Worm (Caenorhabditis elegans) whole organism, L3 larva: ENCODE data around the gene elo-8.
A peak's percentile ranks its signal among the peaks of the same experiment; 100 is the strongest.

ENCODE experiments used
- R02D3.7 ChIP-seq: fragments of 150-350 bp; optimal IDR thresholded peaks from 2 replicates; lab custom pipeline; 2014; ENCODE audit warnings: missing biosample characterization, missing genetic modification characterization
- ZK546.5 ChIP-seq: sonication (generic microtip); optimal IDR thresholded peaks from 2 replicates; lab custom pipeline; 2017; ENCODE audit warnings: missing biosample characterization, missing genetic modification characterization
- aly-2 ChIP-seq: fragments of 150-350 bp; optimal IDR thresholded peaks from 2 replicates; lab custom pipeline; 2014; ENCODE audit warnings: missing biosample characterization, missing genetic modification characterization
- ama-1 ChIP-seq: fragments of 150-350 bp; optimal IDR thresholded peaks from 2 replicates; lab custom pipeline; 2018
- ceh-16 ChIP-seq: sonication (generic microtip); optimal IDR thresholded peaks from 2 replicates; lab custom pipeline; 2017; ENCODE audit warnings: missing biosample characterization, missing genetic modification characterization
- ceh-28 ChIP-seq: fragments of 150-350 bp; optimal IDR thresholded peaks from 2 replicates; lab custom pipeline; 2014; ENCODE audit warnings: missing biosample characterization, missing genetic modification reagents, missing genetic modification characterization
- egl-5 ChIP-seq: fragments of 150-350 bp; optimal IDR thresholded peaks from 2 replicates; lab custom pipeline; 2017; ENCODE audit warnings: missing biosample characterization, missing genetic modification reagents, missing genetic modification characterization, inconsistent platforms
- elt-2 ChIP-seq: sonication (generic microtip); optimal IDR thresholded peaks from 2 replicates; lab custom pipeline; 2016; ENCODE audit warnings: missing genetic modification reagents, mild to moderate bottlenecking, missing genetic modification characterization, missing compliant biosample characterization
- elt-3 ChIP-seq, 3 experiments: fragments of 150-350 bp in 1 of 3; sonication (generic microtip) in 2 of 3; optimal IDR thresholded peaks; 2 replicates in 2 of 3; 4 replicates in 1 of 3; lab custom pipeline; 2014 to 2017; ENCODE audit warnings: missing biosample characterization in 3 of 3, missing genetic modification characterization in 3 of 3
- eor-1 ChIP-seq, 2 experiments: fragments of 150-350 bp; optimal IDR thresholded peaks; 2 replicates each; lab custom pipeline; 2014 to 2018; ENCODE audit warnings: missing biosample characterization in 2 of 2, missing genetic modification characterization in 2 of 2
- fos-1 ChIP-seq: fragments of 150-350 bp; optimal IDR thresholded peaks from 2 replicates; lab custom pipeline; 2014; ENCODE audit warnings: missing biosample characterization, missing genetic modification characterization
- hmg-11 ChIP-seq: sonication (generic microtip); optimal IDR thresholded peaks from 2 replicates; lab custom pipeline; 2016; ENCODE audit warnings: missing genetic modification characterization, missing compliant biosample characterization
- jun-1 ChIP-seq: fragments of 150-350 bp; optimal IDR thresholded peaks from 2 replicates; lab custom pipeline; 2014; ENCODE audit warnings: missing biosample characterization, missing genetic modification reagents, missing genetic modification characterization
- lin-15B ChIP-seq: fragments of 150-350 bp; optimal IDR thresholded peaks from 2 replicates; lab custom pipeline; 2014; ENCODE audit warnings: missing biosample characterization, missing genetic modification characterization
- lin-39 ChIP-seq: fragments of 150-350 bp; optimal IDR thresholded peaks from 2 replicates; lab custom pipeline; 2018; ENCODE audit warnings: missing biosample characterization, missing genetic modification reagents, missing genetic modification characterization
- lsy-12 ChIP-seq: sonication (generic microtip); optimal IDR thresholded peaks from 2 replicates; lab custom pipeline; 2016; ENCODE audit warnings: mild to moderate bottlenecking, missing genetic modification characterization, missing compliant biosample characterization
- mdl-1 ChIP-seq: fragments of 150-350 bp; optimal IDR thresholded peaks from 2 replicates; lab custom pipeline; 2014; ENCODE audit warnings: missing biosample characterization, missing genetic modification characterization
- nfya-1 ChIP-seq: sonication (generic microtip); optimal IDR thresholded peaks from 2 replicates; lab custom pipeline; 2017; ENCODE audit warnings: missing genetic modification characterization, mild to moderate bottlenecking, missing compliant biosample characterization, antibody characterized with exemption, moderate library complexity; ENCODE audit not compliant: insufficient read depth
- nhr-11 ChIP-seq: fragments of 150-350 bp; optimal IDR thresholded peaks from 2 replicates; lab custom pipeline; 2014; ENCODE audit warnings: missing biosample characterization, missing genetic modification characterization
- nhr-12 ChIP-seq: fragments of 150-350 bp; optimal IDR thresholded peaks from 2 replicates; lab custom pipeline; 2014; ENCODE audit warnings: missing biosample characterization, missing genetic modification characterization
- nhr-23 ChIP-seq: fragments of 150-350 bp; optimal IDR thresholded peaks from 2 replicates; lab custom pipeline; 2014; ENCODE audit warnings: missing biosample characterization, missing genetic modification reagents, missing genetic modification characterization
- nhr-237 ChIP-seq: fragments of 150-350 bp; optimal IDR thresholded peaks from 2 replicates; lab custom pipeline; 2014; ENCODE audit warnings: missing biosample characterization, missing genetic modification characterization
- nhr-25 ChIP-seq: sonication (generic microtip); optimal IDR thresholded peaks from 2 replicates; lab custom pipeline; 2017; ENCODE audit warnings: missing biosample characterization, missing genetic modification characterization
- nhr-43 ChIP-seq: sonication (generic microtip); optimal IDR thresholded peaks from 2 replicates; lab custom pipeline; 2016; ENCODE audit warnings: mild to moderate bottlenecking, missing genetic modification characterization, missing compliant biosample characterization; ENCODE audit not compliant: poor library complexity, severe bottlenecking
- nhr-76 ChIP-seq: fragments of 150-350 bp; sonication (generic microtip); optimal IDR thresholded peaks from 5 replicates; lab custom pipeline; 2014; ENCODE audit warnings: missing biosample characterization, missing genetic modification characterization
- nhr-77 ChIP-seq: fragments of 150-350 bp; optimal IDR thresholded peaks from 2 replicates; lab custom pipeline; 2014; ENCODE audit warnings: missing biosample characterization, missing genetic modification characterization
- pha-4 ChIP-seq: fragments of 150-350 bp; optimal IDR thresholded peaks from 2 replicates; lab custom pipeline; 2014; ENCODE audit warnings: missing biosample characterization, missing genetic modification reagents, missing genetic modification characterization
- pqm-1 ChIP-seq: fragments of 150-350 bp; optimal IDR thresholded peaks from 2 replicates; lab custom pipeline; 2017; ENCODE audit warnings: missing biosample characterization, missing genetic modification characterization, inconsistent platforms
- sea-2 ChIP-seq: fragments of 150-350 bp; sonication (generic microtip); optimal IDR thresholded peaks from 4 replicates; lab custom pipeline; 2014; ENCODE audit warnings: missing biosample characterization, missing genetic modification reagents, missing genetic modification characterization
- skn-1 ChIP-seq: fragments of 150-350 bp; optimal IDR thresholded peaks from 2 replicates; lab custom pipeline; 2014; ENCODE audit warnings: missing biosample characterization, missing genetic modification characterization
- snpc-4 ChIP-seq: fragments of 150-350 bp; optimal IDR thresholded peaks from 2 replicates; lab custom pipeline; 2014; ENCODE audit warnings: missing biosample characterization, missing genetic modification characterization
- tbx-2 ChIP-seq: sonication (generic microtip); optimal IDR thresholded peaks from 2 replicates; lab custom pipeline; 2016; ENCODE audit warnings: mild to moderate bottlenecking, missing genetic modification characterization, missing compliant biosample characterization
- unc-62 ChIP-seq: fragments of 150-350 bp; sonication (generic microtip); optimal IDR thresholded peaks from 4 replicates; lab custom pipeline; 2014; ENCODE audit warnings: missing biosample characterization, missing genetic modification reagents, missing genetic modification characterization
- zag-1 ChIP-seq: fragments of 150-350 bp; optimal IDR thresholded peaks from 2 replicates; lab custom pipeline; 2014; ENCODE audit warnings: missing biosample characterization, missing genetic modification characterization
- ztf-4 ChIP-seq: fragments of 150-350 bp; optimal IDR thresholded peaks from 2 replicates; lab custom pipeline; 2014; ENCODE audit warnings: missing biosample characterization, missing genetic modification characterization

Gene elo-8

ce11 chrIII:11243421-11243820 is 11.6 kb upstream of the elo-8 start (continued):
- TF ChIP-seq egl-5 (tag; lab: Kevin White, UChicago) (peak; percentile 23), nhr-11 (tag; lab: Kevin White, UChicago) (peak; percentile 62), lsy-12 (tag; lab: Kevin White, UChicago) (no peak), ceh-28 (tag; lab: Kevin White, UChicago) (peak; percentile 85), R02D3.7 (tag; lab: Kevin White, UChicago) (peak; percentile 9), nhr-23 (tag; lab: Kevin White, UChicago) (peak; percentile 64), nhr-43 (tag; lab: Kevin White, UChicago) (peak; percentile 39), nhr-76 (tag; lab: Kevin White, UChicago) (no peak)

- peak; percentile 68 for TF ChIP-seq elt-2 (tag; lab: Kevin White, UChicago)
- no peak for TF ChIP-seq pha-4 (tag; lab: Kevin White, UChicago)
- TF ChIP-seq nhr-77 (tag; lab: Kevin White, UChicago), result no peak
- TF ChIP-seq elt-3 (tag; optimal IDR thresholded peaks at IDR 0.05; lab: Kevin White, UChicago), result no peak
- no peak for TF ChIP-seq snpc-4 (tag; lab: Kevin White, UChicago)
- TF ChIP-seq pqm-1 (tag; lab: Kevin White, UChicago), result peak; percentile 67
- no peak for TF ChIP-seq lin-15B (tag; lab: Kevin White, UChicago)
- no peak for TF ChIP-seq eor-1 (tag; optimal IDR thresholded peaks at IDR 0.05; lab: Kevin White, UChicago)
Measured at ce11 chrIII:11241583-11242187, 9.8 kb upstream of the elo-8 start.

ce11 chrIII:11240776-11241175 is 8.9 kb upstream of the elo-8 start:
- TF ChIP-seq jun-1 (tag; lab: Kevin White, UChicago) (no peak), lin-15B (tag; lab: Kevin White, UChicago) (no peak), tbx-2 (tag; lab: Kevin White, UChicago) (no peak), skn-1 (tag; lab: Kevin White, UChicago) (no peak), fos-1 (no peak), aly-2 (tag; lab: Kevin White, UChicago) (no peak), pqm-1 (tag; lab: Kevin White, UChicago) (peak; percentile 17), ama-1 (lab: Kevin White, UChicago) (no peak), ZK546.5 (no peak), unc-62 (GFP tag; lab: Kevin White, UChicago) (no peak), eor-1 (tag; optimal IDR thresholded peaks at IDR 0.05; lab: Kevin White, UChicago) (no peak), lin-39 (tag; lab: Kevin White, UChicago) (no peak), nhr-11 (tag; lab: Kevin White, UChicago) (no peak), nhr-43 (tag; lab: Kevin White, UChicago) (no peak), mdl-1 (tag; lab: Kevin White, UChicago) (no peak), lsy-12 (tag; lab: Kevin White, UChicago) (no peak), elt-2 (tag; lab: Kevin White, UChicago) (peak; percentile 48), nhr-25 (tag; lab: Kevin White, UChicago) (peak; percentile 62), hmg-11 (tag; lab: Kevin White, UChicago) (peak; percentile 3), ceh-16 (tag; lab: Kevin White, UChicago) (no peak), nhr-12 (no peak), zag-1 (tag; lab: Kevin White, UChicago) (no peak), elt-3 (tag; optimal IDR thresholded peaks at IDR 0.05; lab: Kevin White, UChicago) (peak in 2 of 3 experiments; percentile 72 to 75), ztf-4 (no peak), snpc-4 (tag; lab: Kevin White, UChicago) (no peak), sea-2 (no peak), pha-4 (tag; lab: Kevin White, UChicago) (no peak), nhr-77 (tag; lab: Kevin White, UChicago) (no peak), nhr-237 (tag; lab: Kevin White, UChicago) (no peak), ceh-28 (tag; lab: Kevin White, UChicago) (peak; percentile 72), nhr-23 (tag; lab: Kevin White, UChicago) (no peak), egl-5 (tag; lab: Kevin White, UChicago) (no peak), nfya-1 (tag; lab: Kevin White, UChicago) (peak; percentile 35)
